Fruit fly (Drosophila melanogaster) Kc167 (cell line): ENCODE measurements around the gene CG31145.

ENCODE experiments used
- Myc ChIP-seq: fragments of >200 bp; optimal IDR thresholded peaks from 2 replicates; lab custom pipeline; 2017; ENCODE audit warnings: missing external identifiers
- Sin3A ChIP-seq: fragments of >200 bp; optimal IDR thresholded peaks from 2 replicates; lab custom pipeline; 2018; ENCODE audit warnings: missing external identifiers
- h ChIP-seq: fragments of >200 bp; optimal IDR thresholded peaks from 3 replicates; lab custom pipeline; 2018; ENCODE audit warnings: missing external identifiers
- insv ChIP-seq: fragments of >200 bp; optimal IDR thresholded peaks from 3 replicates; lab custom pipeline; 2018; ENCODE audit warnings: missing external identifiers
- psq ChIP-seq: fragments of >200 bp; optimal IDR thresholded peaks from 2 replicates; lab custom pipeline; 2017; ENCODE audit warnings: missing external identifiers
- ttk ChIP-seq: sonication (Bioruptor generic); optimal IDR thresholded peaks from 2 replicates; lab custom pipeline; 2017; ENCODE audit warnings: missing external identifiers

Gene CG31145

dm6 chr3R:23596173-23596572 lies 73.3 kb downstream of the CG31145 start, which contains the start of gene CG16723:
CG16723 (minus strand) TSS chr3R:23596273.
- TF ChIP-seq Sin3A (lab: Kevin White, UChicago) (no peak), h (lab: Kevin White, UChicago) (no peak)

- TF ChIP-seq psq (no peak), insv (no peak), Myc (lab: Kevin White, UChicago) (no peak)
These were observed 76.8 kb downstream of the CG31145 start, which contains the start of gene CG33337 for dm6 chr3R:23592669-23593068. CG33337 (minus strand) TSS chr3R:23592769.

dm6 chr3R:23589719-23590118 lies 79.7 kb downstream of the CG31145 start, which contains the start of gene CG10182:
CG10182 (minus strand) TSS chr3R:23589819.
- TF ChIP-seq Myc (lab: Kevin White, UChicago): no peak
- no peak for TF ChIP-seq insv
- TF ChIP-seq h (lab: Kevin White, UChicago): no peak
- TF ChIP-seq Sin3A (lab: Kevin White, UChicago): no peak
- TF ChIP-seq psq: no peak
- no peak for TF ChIP-seq ttk

dm6 chr3R:23576618-23577017 lies 92.8 kb downstream of the CG31145 start:
- TF ChIP-seq Myc (lab: Kevin White, UChicago): no peak

dm6 chr3R:23569195-23569594 lies 100.3 kb downstream of the CG31145 start:
- TF ChIP-seq psq (no peak), h (lab: Kevin White, UChicago) (no peak), Sin3A (lab: Kevin White, UChicago) (no peak), ttk (no peak), Myc (lab: Kevin White, UChicago) (no peak), insv (no peak)

dm6 chr3R:23557244-23557643 lies 112.2 kb downstream of the CG31145 start, which contains the start of gene beat-IV:
beat-IV (plus strand) TSS chr3R:23557412.
- TF ChIP-seq Sin3A (lab: Kevin White, UChicago) (no peak), ttk (no peak), psq (no peak), Myc (lab: Kevin White, UChicago) (no peak), insv (no peak), h (lab: Kevin White, UChicago) (no peak)

dm6 chr3R:23556843-23557242 lies 112.6 kb downstream of the CG31145 start, which contains the start of gene CG10164:
CG10164 (minus strand) TSS chr3R:23556943.
- TF ChIP-seq insv (no peak), h (lab: Kevin White, UChicago) (no peak), Sin3A (lab: Kevin White, UChicago) (no peak), psq (no peak), ttk (no peak), Myc (lab: Kevin White, UChicago) (no peak)
